Worm (Caenorhabditis elegans): ENCODE data around the gene F37B12.1.

ce11 chrII:8996064-8996463 lies 33.0 kb downstream of the F37B12.1 start, which contains the start of gene ndub-2:
- TF ChIP-seq nhr-12 (tag; optimal IDR thresholded peaks at IDR 0.05) (no peak), pag-3 (tag; optimal IDR thresholded peaks at IDR 0.05; ENCODE audit: borderline replicate concordance, insufficient read depth) (no peak)
